Worm (Caenorhabditis elegans): ENCODE data around the gene ldh-1.

DNA sequence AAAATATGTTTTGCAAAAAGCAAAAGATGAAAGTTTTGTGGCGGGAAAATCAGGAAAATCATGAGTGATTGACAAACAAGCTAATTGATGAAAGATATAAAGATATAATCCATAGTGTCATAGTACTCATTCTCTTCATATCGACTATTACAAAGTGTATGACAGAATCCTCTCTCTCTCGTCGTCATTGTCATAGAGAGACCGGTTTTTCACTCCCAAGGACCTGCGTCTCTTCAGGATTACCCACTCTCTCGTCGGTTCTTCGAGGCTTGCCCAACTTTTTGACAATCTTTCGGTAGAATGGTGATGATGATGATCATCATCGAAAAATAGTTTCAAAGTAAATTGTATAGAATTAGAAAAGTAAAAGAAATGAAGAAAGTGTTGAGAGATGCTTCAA is 13.3 kb downstream of the ldh-1 start:
- TF ChIP-seq F57C9.4 (tag; optimal IDR thresholded peaks at IDR 0.05) (no peak), sea-2 (GFP tag; IDR thresholded peaks at IDR 0.05) (no peak), madf-3 (GFP tag; IDR thresholded peaks at IDR 0.05) (no peak), nhr-80 (tag; optimal IDR thresholded peaks at IDR 0.05) (no peak), pha-4 (tag; optimal IDR thresholded peaks at IDR 0.05) (no peak)
